Worm (Caenorhabditis elegans): Measurements from ENCODE around the gene glb-4.
A peak's percentile ranks its signal among the peaks of the same experiment; 100 is the strongest.
"Not testable (repeated sequence)": the region's sequence is repeated elsewhere in the genome, so short reads cannot be mapped to it uniquely, and the experiment has no call there.

The glb-4 gene

DNA sequence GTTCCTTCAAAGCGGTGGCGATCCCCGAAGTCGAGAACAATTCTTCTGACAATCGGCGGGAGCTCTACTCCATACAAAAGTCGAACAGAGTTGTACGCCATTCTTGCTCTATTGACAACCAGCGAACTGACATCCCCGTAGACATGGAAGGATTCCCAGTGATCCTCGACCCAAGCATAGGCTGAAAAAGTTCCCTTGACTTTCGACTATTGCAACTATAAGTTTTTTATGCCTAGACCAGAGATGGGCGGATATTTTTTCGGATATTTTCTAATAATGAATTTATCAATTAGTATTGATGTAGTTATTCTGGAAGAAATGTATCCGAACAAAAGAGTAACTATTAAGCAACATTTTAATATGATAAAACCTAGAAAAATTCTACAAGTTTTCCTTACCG is 10.8 kb upstream of the glb-4 start, which contains the start of gene W10C6.2:
TSS of gene W10C6.2 (minus strand) at position 101 of the 400 bp plus-strand sequence.
- TF ChIP-seq F44E2.7 (GFP tag; IDR thresholded peaks at IDR 0.05); madf-9 (GFP tag; conservative IDR thresholded peaks at IDR 0.05); zfp-3 (GFP tag; conservative IDR thresholded peaks at IDR 0.05): not testable (repeated sequence)

- TF ChIP-seq aha-1 (tag) = peak; percentile 5
- TF ChIP-seq nhr-102 (tag; optimal IDR thresholded peaks at IDR 0.05) = no peak
Observed at ce11 chrII:11112419-11112818, 1.4 kb upstream of the glb-4 start, which contains the start of gene mat-2. Gene mat-2 (plus strand): TSS chrII:11112719.

DNA sequence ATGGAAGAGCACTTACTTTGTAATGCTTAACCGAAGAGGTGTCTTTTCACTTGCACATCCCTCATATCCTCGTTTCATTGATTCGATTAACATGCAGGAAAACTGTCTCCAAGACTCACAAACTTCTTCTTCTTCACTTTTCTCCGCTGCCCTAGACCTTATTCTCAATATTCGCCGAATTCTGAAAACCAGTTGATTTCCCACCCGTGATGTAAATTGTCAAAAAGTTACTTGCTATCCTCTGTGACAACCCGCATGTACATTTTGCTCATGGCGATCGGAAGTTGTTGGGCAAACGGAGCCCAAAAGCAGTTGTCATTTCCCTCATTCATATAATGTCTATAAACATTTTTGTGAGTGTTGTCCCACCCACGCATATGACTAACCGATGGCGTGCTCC is 588 bp downstream of the glb-4 start:
- TF ChIP-seq dpl-1 (GFP tag; optimal IDR thresholded peaks at IDR 0.05) = no peak
- TF ChIP-seq zfp-2 (tag; optimal IDR thresholded peaks at IDR 0.05) = no peak
- TF ChIP-seq unc-62 (GFP tag; optimal IDR thresholded peaks at IDR 0.05 in 1 of 2) = peak in 1 of 2 experiments; percentile 97
- no peak for TF ChIP-seq unc-62 (tag; optimal IDR thresholded peaks at IDR 0.05)
- TF ChIP-seq skn-1 (tag; optimal IDR thresholded peaks at IDR 0.05) = no peak
- TF ChIP-seq pqm-1 (tag; optimal IDR thresholded peaks at IDR 0.05) = no peak
- TF ChIP-seq fos-1 (tag; optimal IDR thresholded peaks at IDR 0.05) = no peak
- no peak for TF ChIP-seq nhr-77 (tag; optimal IDR thresholded peaks at IDR 0.05)

- TF ChIP-seq nhr-48 (tag; optimal IDR thresholded peaks at IDR 0.05) (no peak), daf-16 (GFP tag; optimal IDR thresholded peaks at IDR 0.05) (no peak), daf-16 (tag; optimal IDR thresholded peaks at IDR 0.05) (no peak), duxl-1 (tag; optimal IDR thresholded peaks at IDR 0.05; ENCODE audit: poor library complexity) (no peak), ceh-82 (tag; optimal IDR thresholded peaks at IDR 0.05) (no peak), ces-1 (GFP tag; optimal IDR thresholded peaks at IDR 0.05) (no peak), F26F4.8 (GFP tag; conservative IDR thresholded peaks at IDR 0.05) (no peak), lin-13 (GFP tag; optimal IDR thresholded peaks at IDR 0.05) (no peak), F37D6.2 (tag; optimal IDR thresholded peaks at IDR 0.05) (no peak), ceh-32 (tag; optimal IDR thresholded peaks at IDR 0.05; ENCODE audit: poor library complexity) (no peak), egl-27 (tag; optimal IDR thresholded peaks at IDR 0.05) (no peak), lin-15B (tag; optimal IDR thresholded peaks at IDR 0.05) (no peak)
Observed at ce11 chrII:11107828-11108227, 3.2 kb downstream of the glb-4 start, which contains the start of gene apc-17. Gene apc-17 (plus strand): TSS chrII:11108128.

- peak; percentile 18 for TF ChIP-seq unc-130 (GFP tag; optimal IDR thresholded peaks at IDR 0.05)
- no peak for TF ChIP-seq daf-12 (tag; optimal IDR thresholded peaks at IDR 0.05)
- TF ChIP-seq cey-2 (tag; optimal IDR thresholded peaks at IDR 0.05; ENCODE audit: borderline replicate concordance, insufficient read depth) = no peak
- TF ChIP-seq daf-16 (GFP tag; optimal IDR thresholded peaks at IDR 0.05) = no peak
- TF ChIP-seq daf-16 (tag; optimal IDR thresholded peaks at IDR 0.05) = peak; percentile 28
- peak in 1 of 2 experiments; percentile 80 for TF ChIP-seq lsy-2 (tag; optimal IDR thresholded peaks at IDR 0.05)
- TF ChIP-seq mdt-29 (GFP tag; IDR thresholded peaks at IDR 0.05) = no peak
- TF ChIP-seq Y48G9A.11 (GFP tag; IDR thresholded peaks at IDR 0.05) = peak; percentile 25; the same call in 1 of the 2 replicates
- TF ChIP-seq dpl-1 (GFP tag; optimal IDR thresholded peaks at IDR 0.05) = peak; percentile 73
- TF ChIP-seq D1046.2 (GFP tag; IDR thresholded peaks at IDR 0.05) = no peak
- TF ChIP-seq mes-2 (tag; optimal IDR thresholded peaks at IDR 0.05; ENCODE audit: poor library complexity, severe bottlenecking) = peak; percentile 86
- TF ChIP-seq egl-43 (GFP tag; IDR thresholded peaks at IDR 0.05) = no peak
Observed at ce11 chrII:11105981-11106711, 4.9 kb downstream of the glb-4 start, which contains the start of gene nasp-1. Gene nasp-1 (plus strand): TSS chrII:11106612.
